Worm (Caenorhabditis elegans): Measurements from ENCODE around the gene lec-3.
A peak's percentile ranks its signal among the peaks of the same experiment; 100 is the strongest.

The lec-3 gene

DNA sequence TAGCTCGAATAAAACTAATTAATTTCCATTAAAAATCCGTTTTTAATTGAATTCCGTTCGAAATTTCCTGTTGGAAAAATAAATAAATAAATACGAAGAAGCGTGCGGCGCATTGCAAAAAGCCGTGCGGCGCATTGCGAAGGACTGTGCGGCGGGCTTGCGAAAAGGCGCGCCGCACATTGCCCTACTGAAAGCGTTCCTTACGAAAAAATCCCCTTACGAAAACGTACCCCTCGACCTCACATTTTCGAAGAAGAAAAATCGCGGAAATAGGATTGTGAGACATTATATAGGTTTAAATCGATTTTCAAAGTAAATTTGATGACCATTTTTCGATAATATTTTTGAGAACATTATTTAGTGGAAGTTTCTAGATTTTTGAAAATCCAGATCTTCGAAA is 43.9 kb downstream of the lec-3 start:
- TF ChIP-seq lsy-2 (tag; optimal IDR thresholded peaks at IDR 0.05) = peak in 1 of 2 experiments; percentile 27

DNA sequence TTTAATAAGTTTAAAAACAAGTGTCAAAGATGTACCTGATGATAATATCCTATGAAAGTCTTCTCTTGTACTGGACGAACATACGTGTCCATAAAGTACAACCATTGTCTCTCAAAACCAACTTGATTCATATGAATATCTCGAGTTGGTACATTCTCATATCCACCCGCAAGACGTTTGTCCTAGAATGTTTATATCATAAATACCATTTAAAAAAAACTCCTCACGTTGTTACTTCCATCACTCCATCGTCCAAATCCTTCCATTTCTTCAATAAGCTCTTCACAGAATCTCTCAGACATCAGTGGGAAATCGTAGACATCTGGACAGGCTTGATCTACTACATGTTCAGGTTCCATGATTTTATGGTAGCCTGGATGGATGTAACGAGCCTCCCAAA is 44.5 kb downstream of the lec-3 start:
- TF ChIP-seq zag-1 (tag; optimal IDR thresholded peaks at IDR 0.05) (no peak), lsy-2 (tag; optimal IDR thresholded peaks at IDR 0.05) (no peak), nhr-23 (tag; optimal IDR thresholded peaks at IDR 0.05) (no peak), R02D3.7 (tag; optimal IDR thresholded peaks at IDR 0.05) (no peak), nhr-11 (tag; optimal IDR thresholded peaks at IDR 0.05) (no peak), lin-13 (GFP tag; optimal IDR thresholded peaks at IDR 0.05) (no peak), aly-2 (tag; optimal IDR thresholded peaks at IDR 0.05) (no peak), elt-3 (tag; optimal IDR thresholded peaks at IDR 0.05) (no peak), F13H6.1 (tag; optimal IDR thresholded peaks at IDR 0.05) (no peak)

DNA sequence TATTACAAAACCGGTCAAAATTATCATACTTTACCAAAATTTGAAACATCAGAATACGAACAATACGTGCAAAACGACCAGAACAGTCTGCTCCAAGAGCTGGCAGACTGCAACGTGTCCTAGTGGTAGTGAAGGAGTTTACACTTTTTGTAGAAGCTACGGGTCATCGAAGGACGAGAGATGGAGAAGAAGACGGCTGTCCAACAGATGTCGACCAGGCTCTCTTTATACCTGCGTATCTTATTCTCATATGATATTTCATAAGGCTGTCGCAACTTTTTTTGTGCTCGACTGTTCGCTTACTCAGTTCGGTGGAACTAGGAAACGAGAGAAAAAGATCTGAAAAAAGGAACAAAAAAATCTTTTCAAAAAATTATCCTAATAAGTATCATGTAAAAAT is 48.9 kb downstream of the lec-3 start, which contains the start of gene let-268:
let-268 (minus strand) TSS at position 182 of the 400 bp plus-strand sequence.
- TF ChIP-seq nhr-25 (tag; optimal IDR thresholded peaks at IDR 0.05) (no peak), gmeb-1 (tag; optimal IDR thresholded peaks at IDR 0.05) (no peak), aly-2 (tag; optimal IDR thresholded peaks at IDR 0.05) (no peak), ztf-4 (tag; optimal IDR thresholded peaks at IDR 0.05) (no peak), nhr-237 (tag; optimal IDR thresholded peaks at IDR 0.05) (no peak), alr-1 (tag; optimal IDR thresholded peaks at IDR 0.05) (no peak)

DNA sequence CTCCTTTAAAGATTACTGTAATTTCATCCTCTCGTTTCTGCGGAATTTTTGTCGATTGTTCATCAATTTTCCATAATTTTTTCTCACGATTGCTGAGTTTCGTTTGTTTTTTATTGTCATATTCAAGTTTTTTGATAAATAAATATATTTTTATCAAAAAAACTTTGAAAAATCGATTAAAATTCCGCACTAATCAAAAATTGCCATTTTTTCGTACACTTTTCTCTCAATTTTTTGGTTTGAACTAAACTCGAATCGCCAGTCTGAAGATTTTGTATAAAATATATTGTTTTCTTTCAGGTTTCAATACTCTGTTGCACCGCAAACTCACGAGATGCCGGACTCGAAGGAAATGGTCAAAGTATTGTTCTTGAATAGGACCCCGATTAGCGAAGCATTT is 49.9 kb downstream of the lec-3 start, which contains the start of gene ogr-2:
ogr-2 (plus strand) TSS at position 301 of the 400 bp plus-strand sequence.
- TF ChIP-seq ztf-11 (tag; optimal IDR thresholded peaks at IDR 0.05) = no peak
- TF ChIP-seq sma-3 (GFP tag; optimal IDR thresholded peaks at IDR 0.05) = no peak
- no peak for TF ChIP-seq lsy-2 (tag; optimal IDR thresholded peaks at IDR 0.05)
- no peak for TF ChIP-seq aly-2 (tag; optimal IDR thresholded peaks at IDR 0.05)
- TF ChIP-seq nhr-10 (tag; optimal IDR thresholded peaks at IDR 0.05) = no peak
- TF ChIP-seq nhr-6 (tag; optimal IDR thresholded peaks at IDR 0.05) = no peak
- no peak for TF ChIP-seq elt-1 (tag; optimal IDR thresholded peaks at IDR 0.05)
- TF ChIP-seq sem-4 (tag; optimal IDR thresholded peaks at IDR 0.05) = no peak
- TF ChIP-seq unc-62 (GFP tag; optimal IDR thresholded peaks at IDR 0.05) = no peak
- TF ChIP-seq mdl-1 (tag; optimal IDR thresholded peaks at IDR 0.05) = no peak
- no peak for TF ChIP-seq Y55F3AM.14 (GFP tag; optimal IDR thresholded peaks at IDR 0.05)
- TF ChIP-seq lin-11 (tag; optimal IDR thresholded peaks at IDR 0.05) = no peak
- TF ChIP-seq nhr-11 (tag; optimal IDR thresholded peaks at IDR 0.05) = no peak
- TF ChIP-seq ceh-82 (tag; optimal IDR thresholded peaks at IDR 0.05) = no peak
- no peak for TF ChIP-seq elt-3 (tag; optimal IDR thresholded peaks at IDR 0.05)
- TF ChIP-seq nhr-25 (tag; optimal IDR thresholded peaks at IDR 0.05) = no peak
- TF ChIP-seq egl-27 (tag; optimal IDR thresholded peaks at IDR 0.05) = no peak
- TF ChIP-seq F13H6.1 (tag; optimal IDR thresholded peaks at IDR 0.05) = no peak
- no peak for TF ChIP-seq R02D3.7 (tag; optimal IDR thresholded peaks at IDR 0.05)
- no peak for TF ChIP-seq ztf-1 (GFP tag; conservative IDR thresholded peaks at IDR 0.05)

DNA sequence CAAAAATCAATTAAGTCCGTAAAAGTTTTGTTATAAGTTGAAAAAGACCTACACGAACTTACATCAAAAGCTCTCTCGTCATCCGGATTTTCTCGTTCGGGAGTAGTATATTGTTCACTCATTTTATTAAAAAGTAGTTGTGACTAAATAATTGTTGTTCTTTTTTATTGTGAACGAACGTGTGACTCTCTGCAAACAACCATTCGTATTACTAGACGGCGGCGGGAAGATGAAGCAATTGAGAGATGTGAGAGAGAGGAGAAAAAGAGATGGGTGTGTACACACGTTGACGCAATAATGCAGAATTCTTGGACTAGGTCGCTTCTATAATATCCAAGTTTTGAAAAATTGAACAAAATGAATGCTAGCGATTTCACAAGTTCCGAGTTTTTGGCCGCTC is 54.0 kb downstream of the lec-3 start, which contains the start of the genes F52H3.11 and bath-38:
F52H3.11 (minus strand) TSS at position 203 of the 400 bp plus-strand sequence.
bath-38 (minus strand) TSS at position 310 of the 400 bp plus-strand sequence.
- TF ChIP-seq crh-2 (tag; optimal IDR thresholded peaks at IDR 0.05) (peak; percentile 31), R02D3.7 (tag; optimal IDR thresholded peaks at IDR 0.05) (no peak), snpc-4 (tag; optimal IDR thresholded peaks at IDR 0.05) (no peak), ceh-16 (tag; optimal IDR thresholded peaks at IDR 0.05) (no peak), nhr-12 (tag; optimal IDR thresholded peaks at IDR 0.05) (no peak), unc-39 (tag; optimal IDR thresholded peaks at IDR 0.05) (no peak), C34F6.9 (tag; optimal IDR thresholded peaks at IDR 0.05) (peak; percentile 68), nhr-129 (tag; optimal IDR thresholded peaks at IDR 0.05) (peak; percentile 71), lin-11 (tag; optimal IDR thresholded peaks at IDR 0.05) (no peak), nhr-10 (tag; optimal IDR thresholded peaks at IDR 0.05) (no peak), blmp-1 (tag; optimal IDR thresholded peaks at IDR 0.05; ENCODE audit: insufficient read depth) (no peak), sma-9 (GFP tag; optimal IDR thresholded peaks at IDR 0.05) (no peak), sma-9 (tag; optimal IDR thresholded peaks at IDR 0.05) (no peak), elt-1 (tag; optimal IDR thresholded peaks at IDR 0.05) (no peak), mab-5 (tag; optimal IDR thresholded peaks at IDR 0.05) (no peak), gmeb-1 (tag; optimal IDR thresholded peaks at IDR 0.05) (no peak), ztf-1 (GFP tag; conservative IDR thresholded peaks at IDR 0.05) (no peak), unc-62 (GFP tag; optimal IDR thresholded peaks at IDR 0.05) (no peak), zag-1 (tag; optimal IDR thresholded peaks at IDR 0.05) (no peak), sma-3 (GFP tag; optimal IDR thresholded peaks at IDR 0.05) (no peak), skn-1 (tag; optimal IDR thresholded peaks at IDR 0.05) (no peak), nhr-21 (tag; optimal IDR thresholded peaks at IDR 0.05) (no peak), ama-1 (optimal IDR thresholded peaks at IDR 0.05) (no peak), lin-13 (GFP tag; optimal IDR thresholded peaks at IDR 0.05) (peak; percentile 35), aly-2 (tag; optimal IDR thresholded peaks at IDR 0.05) (no peak), elt-3 (tag; optimal IDR thresholded peaks at IDR 0.05) (no peak), lsy-2 (tag; optimal IDR thresholded peaks at IDR 0.05) (peak in 1 of 2 experiments; percentile 62), alr-1 (tag; optimal IDR thresholded peaks at IDR 0.05) (no peak), unc-55 (GFP tag; optimal IDR thresholded peaks at IDR 0.05) (peak; percentile 71), mbf-1 (tag; optimal IDR thresholded peaks at IDR 0.05) (no peak), nhr-23 (tag; optimal IDR thresholded peaks at IDR 0.05) (no peak), nhr-11 (tag; optimal IDR thresholded peaks at IDR 0.05) (no peak), mdl-1 (tag; optimal IDR thresholded peaks at IDR 0.05) (no peak), nhr-25 (tag; optimal IDR thresholded peaks at IDR 0.05) (no peak), lin-39 (tag; optimal IDR thresholded peaks at IDR 0.05) (no peak)
